Fruit fly (Drosophila melanogaster) whole organism, prepupa: ENCODE measurements around the gene CG32944.

Source experiments
- Blimp-1 ChIP-seq: fragments of 200-800 bp; sonication (Bioruptor generic); optimal IDR thresholded peaks from 3 replicates; lab custom pipeline; 2017; ENCODE audit warnings: missing biosample characterization, missing genetic modification characterization, mild to moderate bottlenecking, moderate library complexity, missing genetic modification reagents
- CG10631 ChIP-seq: fragments of 200-800 bp; sonication (Bioruptor generic); optimal IDR thresholded peaks from 2 replicates; lab custom pipeline; 2016; ENCODE audit warnings: missing biosample characterization, missing genetic modification characterization
- CG10669 ChIP-seq: fragments of 200-800 bp; sonication (Bioruptor generic); optimal IDR thresholded peaks from 3 replicates; lab custom pipeline; 2018; ENCODE audit warnings: missing biosample characterization, mild to moderate bottlenecking, missing genetic modification characterization, moderate library complexity
- CG11294 ChIP-seq: fragments of 200-800 bp; sonication (Bioruptor generic); IDR thresholded peaks from 2 replicates; pipeline ENCODE4 v1.3.6; 2022; ENCODE audit warnings: missing biosample characterization, missing genetic modification characterization
- CG11762 ChIP-seq: fragments of 200-800 bp; sonication (Bioruptor generic); optimal IDR thresholded peaks from 3 replicates; lab custom pipeline; 2016; ENCODE audit warnings: missing biosample characterization, missing genetic modification characterization; ENCODE audit not compliant: insufficient read depth
- CG11902 ChIP-seq: fragments of 200-800 bp; sonication (Bioruptor generic); optimal IDR thresholded peaks from 3 replicates; lab custom pipeline; 2016; ENCODE audit warnings: missing biosample characterization, missing genetic modification characterization
- CG15336 ChIP-seq: fragments of 200-800 bp; sonication (Bioruptor generic); IDR thresholded peaks from 2 replicates; pipeline ENCODE4 v1.3.6; 2022; ENCODE audit warnings: missing biosample characterization, missing genetic modification characterization
- CG1621 ChIP-seq: fragments of 200-800 bp; sonication (Bioruptor generic); optimal IDR thresholded peaks from 3 replicates; lab custom pipeline; 2018; ENCODE audit warnings: missing biosample characterization, mild to moderate bottlenecking, missing genetic modification characterization
- CG16779 ChIP-seq: fragments of 200-800 bp; sonication (Bioruptor generic); optimal IDR thresholded peaks from 3 replicates; lab custom pipeline; 2017; ENCODE audit warnings: missing biosample characterization, mild to moderate bottlenecking, missing genetic modification characterization
- CG3032 ChIP-seq: fragments of 200-800 bp; optimal IDR thresholded peaks from 2 replicates; lab custom pipeline; 2019; ENCODE audit warnings: missing biosample characterization, mild to moderate bottlenecking, missing genetic modification characterization, moderate library complexity
- CG31627 ChIP-seq: fragments of 200-800 bp; sonication (Bioruptor generic); optimal IDR thresholded peaks from 3 replicates; lab custom pipeline; 2016; ENCODE audit warnings: missing biosample characterization, missing genetic modification characterization
- CG32006 ChIP-seq: fragments of 200-800 bp; sonication (Bioruptor generic); optimal IDR thresholded peaks from 3 replicates; lab custom pipeline; 2017; ENCODE audit warnings: missing biosample characterization, mild to moderate bottlenecking, missing genetic modification characterization
- CG3919 ChIP-seq: fragments of 200-800 bp; sonication (Bioruptor generic); optimal IDR thresholded peaks from 3 replicates; lab custom pipeline; 2016; ENCODE audit warnings: missing biosample characterization, missing genetic modification characterization
- CG4318 ChIP-seq: fragments of 200-800 bp; sonication (Bioruptor generic); optimal IDR thresholded peaks from 3 replicates; lab custom pipeline; 2017; ENCODE audit warnings: missing biosample characterization, mild to moderate bottlenecking, missing genetic modification characterization
- CG6276 ChIP-seq: fragments of 200-800 bp; sonication (Bioruptor generic); optimal IDR thresholded peaks from 2 replicates; lab custom pipeline; 2017; ENCODE audit warnings: missing biosample characterization, mild to moderate bottlenecking, missing genetic modification characterization
- CG6808 ChIP-seq: fragments of 200-800 bp; sonication (Bioruptor generic); optimal IDR thresholded peaks from 3 replicates; lab custom pipeline; 2017; ENCODE audit warnings: missing biosample characterization, missing genetic modification characterization, mild to moderate bottlenecking, moderate library complexity, missing genetic modification reagents
- CG6854 ChIP-seq: fragments of 200-800 bp; sonication (Bioruptor generic); optimal IDR thresholded peaks from 2 replicates; lab custom pipeline; 2017; ENCODE audit warnings: missing biosample characterization, mild to moderate bottlenecking, missing genetic modification characterization
- CG8319 ChIP-seq: fragments of 200-800 bp; sonication (Bioruptor generic); optimal IDR thresholded peaks from 3 replicates; lab custom pipeline; 2016; ENCODE audit warnings: missing biosample characterization, missing genetic modification characterization
- CG8632 ChIP-seq: fragments of 200-800 bp; sonication (Bioruptor generic); optimal IDR thresholded peaks from 3 replicates; lab custom pipeline; 2016; ENCODE audit warnings: missing biosample characterization, missing genetic modification characterization
- CG9139 ChIP-seq: fragments of 200-800 bp; sonication (Bioruptor generic); optimal IDR thresholded peaks from 3 replicates; lab custom pipeline; 2017; ENCODE audit warnings: missing biosample characterization, mild to moderate bottlenecking, missing genetic modification characterization
- Eip75B ChIP-seq: fragments of 200-800 bp; sonication (Bioruptor generic); optimal IDR thresholded peaks from 3 replicates; lab custom pipeline; 2016; ENCODE audit warnings: missing biosample characterization, missing genetic modification characterization
- Eip78C ChIP-seq: fragments of 200-800 bp; sonication (Bioruptor generic); peaks from one replicate; lab custom pipeline; 2016; ENCODE audit warnings: missing biosample characterization, missing genetic modification characterization
- Eip93F ChIP-seq: fragments of 200-800 bp; sonication (Bioruptor generic); optimal IDR thresholded peaks from 2 replicates; lab custom pipeline; 2016; ENCODE audit warnings: missing biosample characterization, mild to moderate bottlenecking, missing genetic modification characterization
- Ets96B ChIP-seq: fragments of 200-800 bp; optimal IDR thresholded peaks from 2 replicates; lab custom pipeline; 2019; ENCODE audit warnings: missing biosample characterization, mild to moderate bottlenecking, missing genetic modification characterization, moderate library complexity
- Gug ChIP-seq: fragments of 200-800 bp; sonication (Bioruptor generic); IDR thresholded peaks from 2 replicates; pipeline ENCODE4 v1.3.6; 2022; ENCODE audit warnings: missing biosample characterization, missing genetic modification characterization
- Hr38 ChIP-seq: sonication (Bioruptor generic); optimal IDR thresholded peaks from 2 replicates; lab custom pipeline; 2016; ENCODE audit warnings: missing biosample characterization, missing genetic modification characterization
- Lpt ChIP-seq: fragments of 200-800 bp; sonication (Bioruptor generic); optimal IDR thresholded peaks from 3 replicates; lab custom pipeline; 2016; ENCODE audit warnings: missing biosample characterization, missing genetic modification characterization
- Met ChIP-seq: fragments of 200-800 bp; sonication (Bioruptor generic); optimal IDR thresholded peaks from 3 replicates; lab custom pipeline; 2016; ENCODE audit warnings: missing biosample characterization, missing genetic modification characterization
- OdsH ChIP-seq: fragments of 200-800 bp; sonication (Bioruptor generic); optimal IDR thresholded peaks from 3 replicates; lab custom pipeline; 2016; ENCODE audit warnings: missing biosample characterization, missing genetic modification characterization
- Smox ChIP-seq: fragments of 200-800 bp; sonication (Bioruptor generic); optimal IDR thresholded peaks from 3 replicates; lab custom pipeline; 2016; ENCODE audit warnings: missing biosample characterization, missing genetic modification characterization
- Sox102F ChIP-seq: fragments of 200-800 bp; sonication (Bioruptor generic); optimal IDR thresholded peaks from 2 replicates; lab custom pipeline; 2016; ENCODE audit warnings: missing biosample characterization, mild to moderate bottlenecking, missing genetic modification characterization
- Sox14 ChIP-seq: fragments of 200-800 bp; sonication (Bioruptor generic); optimal IDR thresholded peaks from 3 replicates; lab custom pipeline; 2016; ENCODE audit warnings: missing biosample characterization, missing genetic modification characterization
- Sox15 ChIP-seq: fragments of 200-800 bp; sonication (Bioruptor generic); optimal IDR thresholded peaks from 3 replicates; lab custom pipeline; 2016; ENCODE audit warnings: missing biosample characterization, missing genetic modification characterization
- acj6 ChIP-seq: fragments of 200-800 bp; sonication (Bioruptor generic); optimal IDR thresholded peaks from 3 replicates; lab custom pipeline; 2016; ENCODE audit warnings: missing biosample characterization, missing genetic modification characterization
- cyc ChIP-seq: fragments of 200-800 bp; sonication (Bioruptor generic); optimal IDR thresholded peaks from 3 replicates; lab custom pipeline; 2016; ENCODE audit warnings: missing biosample characterization, missing genetic modification characterization
- dac ChIP-seq: fragments of 200-800 bp; sonication (Bioruptor generic); optimal IDR thresholded peaks from 2 replicates; lab custom pipeline; 2017; ENCODE audit warnings: missing biosample characterization, mild to moderate bottlenecking, missing genetic modification characterization
- dsx ChIP-seq: fragments of 200-800 bp; optimal IDR thresholded peaks from 3 replicates; lab custom pipeline; 2019; ENCODE audit warnings: missing biosample characterization, mild to moderate bottlenecking, missing genetic modification characterization, moderate library complexity; ENCODE audit not compliant: poor library complexity, severe bottlenecking
- eg ChIP-seq: fragments of 200-800 bp; sonication (Bioruptor generic); IDR thresholded peaks from 3 replicates; pipeline ENCODE4 v1.3.6; 2022; ENCODE audit warnings: missing biosample characterization, missing genetic modification characterization
- esn ChIP-seq: fragments of 200-800 bp; sonication (Bioruptor generic); optimal IDR thresholded peaks from 2 replicates; lab custom pipeline; 2016; ENCODE audit warnings: missing biosample characterization, mild to moderate bottlenecking, missing genetic modification characterization, moderate library complexity
- fd59A ChIP-seq: fragments of 200-800 bp; sonication (Bioruptor generic); optimal IDR thresholded peaks from 2 replicates; lab custom pipeline; 2017; ENCODE audit warnings: missing biosample characterization, mild to moderate bottlenecking, missing genetic modification characterization, missing genetic modification reagents
- fd85E ChIP-seq: fragments of 200-800 bp; sonication (Bioruptor generic); optimal IDR thresholded peaks from 3 replicates; lab custom pipeline; 2016; ENCODE audit warnings: missing biosample characterization, missing genetic modification characterization
- fkh ChIP-seq: fragments of 200-800 bp; sonication (Bioruptor generic); optimal IDR thresholded peaks from 3 replicates; lab custom pipeline; 2017; ENCODE audit warnings: missing biosample characterization, mild to moderate bottlenecking, missing genetic modification characterization, moderate library complexity
- lz ChIP-seq: fragments of 200-800 bp; sonication (Bioruptor generic); optimal IDR thresholded peaks from 3 replicates; lab custom pipeline; 2016; ENCODE audit warnings: missing biosample characterization, missing genetic modification characterization
- net ChIP-seq: fragments of 200-800 bp; sonication (Bioruptor generic); optimal IDR thresholded peaks from 3 replicates; lab custom pipeline; 2016; ENCODE audit warnings: missing biosample characterization, missing genetic modification characterization
- pdm3 ChIP-seq: fragments of 200-800 bp; sonication (Bioruptor generic); optimal IDR thresholded peaks from 3 replicates; lab custom pipeline; 2016; ENCODE audit warnings: missing biosample characterization, missing genetic modification characterization
- salr ChIP-seq, 2 experiments: fragments of 200-800 bp; sonication (Bioruptor generic); optimal IDR thresholded peaks; 3 replicates each; lab custom pipeline; 2016 to 2018; ENCODE audit warnings: missing biosample characterization in 2 of 2, missing genetic modification characterization in 2 of 2, mild to moderate bottlenecking in 1 of 2
- spab ChIP-seq: fragments of 200-800 bp; sonication (Bioruptor generic); optimal IDR thresholded peaks from 2 replicates; lab custom pipeline; 2017; ENCODE audit warnings: missing biosample characterization, mild to moderate bottlenecking, missing genetic modification characterization, missing genetic modification reagents
- ss ChIP-seq, 2 experiments: fragments of 200-800 bp; sonication (Bioruptor generic); optimal IDR thresholded peaks; 2 replicates in 1 of 2; 3 replicates in 1 of 2; lab custom pipeline; 2017 to 2018; ENCODE audit warnings: mild to moderate bottlenecking in 2 of 2, missing biosample characterization in 2 of 2, missing genetic modification characterization in 2 of 2, moderate library complexity in 1 of 2
- svp ChIP-seq: fragments of 200-800 bp; sonication (Bioruptor generic); peaks from one replicate; lab custom pipeline; 2016; ENCODE audit warnings: missing biosample characterization, missing genetic modification characterization
- topi ChIP-seq: fragments of 200-800 bp; sonication (Bioruptor generic); optimal IDR thresholded peaks from 3 replicates; lab custom pipeline; 2016; ENCODE audit warnings: missing biosample characterization, missing genetic modification characterization
- vri ChIP-seq: fragments of 200-800 bp; sonication (Bioruptor generic); optimal IDR thresholded peaks from 3 replicates; lab custom pipeline; 2016; ENCODE audit warnings: missing biosample characterization, mild to moderate bottlenecking, missing genetic modification characterization

The CG32944 gene

dm6 chr3R:4453213-4453956 is 34.0 kb upstream of the CG32944 start:
- TF ChIP-seq Gug (GFP tag; lab: Robert Waterston, UW) (no peak), Sox102F (peak; percentile 41), Ets96B (tag; lab: Kevin White, UChicago) (no peak), eg (GFP tag; lab: Robert Waterston, UW) (peak; percentile 59; the same call in 2 of the 3 replicates), fd85E (GFP tag; lab: Kevin White, UChicago) (no peak), Sox14 (peak; percentile 37), esn (GFP tag; lab: Kevin White, UChicago) (peak; percentile 15), Met (peak; percentile 1), CG11294 (GFP tag; lab: Robert Waterston, UW) (no peak), CG8632 (GFP tag; lab: Kevin White, UChicago) (no peak), Blimp-1 (GFP tag; lab: Kevin White, UChicago) (peak; percentile 7), CG6276 (no peak), acj6 (no peak), CG31627 (GFP tag; lab: Kevin White, UChicago) (no peak), CG11762 (GFP tag; lab: Kevin White, UChicago) (no peak), vri (peak; percentile 99), topi (no peak), CG3919 (peak; percentile 30), net (GFP tag; lab: Kevin White, UChicago) (peak; percentile 27), CG3032 (tag; lab: Kevin White, UChicago) (no peak), CG6854 (GFP tag; lab: Kevin White, UChicago) (peak; percentile 84), CG10669 (GFP tag; lab: Kevin White, UChicago) (no peak), Eip93F (GFP tag; lab: Kevin White, UChicago) (no peak), cyc (no peak), salr (GFP tag; optimal IDR thresholded peaks at IDR 0.05; lab: Kevin White, UChicago) (no peak), lz (GFP tag; lab: Kevin White, UChicago) (no peak), Smox (no peak), Eip78C (GFP tag; lab: Kevin White, UChicago) (peak; percentile 66), Hr38 (GFP tag; lab: Kevin White, UChicago) (no peak), spab (GFP tag; lab: Kevin White, UChicago) (no peak), CG10631 (GFP tag; lab: Kevin White, UChicago) (no peak), dac (GFP tag; lab: Kevin White, UChicago) (no peak), CG9139 (GFP tag; lab: Kevin White, UChicago) (no peak), OdsH (GFP tag; lab: Kevin White, UChicago) (no peak), Lpt (GFP tag; lab: Kevin White, UChicago) (peak; percentile 16), CG11902 (GFP tag; lab: Kevin White, UChicago) (no peak), Sox15 (GFP tag; lab: Kevin White, UChicago) (no peak), ss (GFP tag; optimal IDR thresholded peaks at IDR 0.05; lab: Kevin White, UChicago) (peak; percentile 48 to 62), CG16779 (tag; lab: Kevin White, UChicago) (peak; percentile 71), Eip75B (GFP tag; lab: Kevin White, UChicago) (peak; percentile 8), CG6808 (GFP tag; lab: Kevin White, UChicago) (peak; percentile 24), svp (GFP tag; lab: Kevin White, UChicago) (peak; percentile 73), pdm3 (no peak), dsx (GFP tag; lab: Kevin White, UChicago) (peak; percentile 99), CG4318 (no peak), CG15336 (GFP tag; lab: Robert Waterston, UW) (peak; percentile 48; the same call in 1 of the 2 replicates), fd59A (GFP tag; lab: Kevin White, UChicago) (no peak), CG8319 (GFP tag; lab: Kevin White, UChicago) (no peak), fkh (GFP tag; lab: Kevin White, UChicago) (peak; percentile 54), CG1621 (tag; lab: Kevin White, UChicago) (peak; percentile 67), CG32006 (GFP tag; lab: Kevin White, UChicago) (no peak)
